Fruit fly (Drosophila melanogaster): ENCODE data around the gene CG8475.

dm6 chr2L:8157166-8157565 is 39.6 kb downstream of the CG8475 start:
- TF ChIP-seq pan (optimal IDR thresholded peaks at IDR 0.05) (no peak), psq (optimal IDR thresholded peaks at IDR 0.05) (no peak), Dll (optimal IDR thresholded peaks at IDR 0.05) (no peak), CG8478 (optimal IDR thresholded peaks at IDR 0.05) (no peak), EcR (GFP tag; optimal IDR thresholded peaks at IDR 0.05) (no peak)

Data from whole organism.